Worm (Caenorhabditis elegans) whole organism, young adult: ENCODE data around the gene Y57A10A.27.

Experiments
- B0035.1 ChIP-seq: sonication (generic microtip); optimal IDR thresholded peaks from 2 replicates; lab custom pipeline; 2016; ENCODE audit warnings: missing genetic modification characterization, mild to moderate bottlenecking, missing compliant biosample characterization, missing genotype, missing genetic modification reagents
- B0261.1 ChIP-seq: sonication (generic microtip); optimal IDR thresholded peaks from 2 replicates; lab custom pipeline; 2016; ENCODE audit warnings: mild to moderate bottlenecking, missing genetic modification characterization, moderate library complexity, missing compliant biosample characterization
- D2030.7 ChIP-seq: fragments of 200-800 bp; sonication (Bioruptor generic); IDR thresholded peaks from 2 replicates; pipeline ENCODE4 v1.3.6; 2022; ENCODE audit warnings: missing genetic modification reagents, missing genetic modification characterization, missing compliant biosample characterization
- F10E7.11 ChIP-seq: sonication (generic microtip); optimal IDR thresholded peaks from 2 replicates; lab custom pipeline; 2017; ENCODE audit warnings: mild to moderate bottlenecking, missing genetic modification characterization, moderate library complexity, missing compliant biosample characterization
- F23B12.7 ChIP-seq: sonication (generic microtip); optimal IDR thresholded peaks from 2 replicates; lab custom pipeline; 2017; ENCODE audit warnings: missing genetic modification characterization, mild to moderate bottlenecking, missing compliant biosample characterization, antibody characterized with exemption, moderate library complexity; ENCODE audit not compliant: insufficient read depth
- F57A8.1 ChIP-seq: fragments of 200-800 bp; sonication (Bioruptor generic); optimal IDR thresholded peaks from 2 replicates; lab custom pipeline; 2018; ENCODE audit warnings: mild to moderate bottlenecking, missing genetic modification characterization, moderate library complexity, missing compliant biosample characterization
- Y67H2A.10 ChIP-seq: fragments of 200-800 bp; sonication (Bioruptor generic); conservative IDR thresholded peaks from 2 replicates; pipeline ENCODE4 v1.3.6; 2022; ENCODE audit warnings: missing genetic modification reagents, missing genetic modification characterization, missing compliant biosample characterization
- Y95B8A.8 ChIP-seq: fragments of 200-800 bp; sonication (Bioruptor generic); IDR thresholded peaks from 2 replicates; pipeline ENCODE4 v1.3.6; 2022; ENCODE audit warnings: missing genetic modification reagents, missing genetic modification characterization, missing compliant biosample characterization
- ama-1 ChIP-seq, 3 experiments: fragments of 150-350 bp in 1 of 3; sonication (generic microtip) in 2 of 3; optimal IDR thresholded peaks; 2 replicates each; lab custom pipeline; 2014 to 2018; ENCODE audit warnings: missing biosample characterization in 2 of 3, missing genetic modification characterization in 2 of 3, missing genetic modification reagents in 2 of 3
- aptf-2 ChIP-seq: fragments of 200-800 bp; sonication (Bioruptor generic); conservative IDR thresholded peaks from 2 replicates; pipeline ENCODE4 v1.3.6; 2022; ENCODE audit warnings: missing genetic modification reagents, missing genetic modification characterization, missing compliant biosample characterization
- attf-3 ChIP-seq: fragments of 200-800 bp; sonication (Bioruptor generic); conservative IDR thresholded peaks from 2 replicates; pipeline ENCODE4 v1.3.6; 2022; ENCODE audit warnings: missing genetic modification reagents, missing genetic modification characterization, missing compliant biosample characterization
- attf-5 ChIP-seq: fragments of 200-800 bp; sonication (Bioruptor generic); optimal IDR thresholded peaks from 2 replicates; lab custom pipeline; 2018; ENCODE audit warnings: mild to moderate bottlenecking, missing genetic modification characterization, missing compliant biosample characterization
- ceh-100 ChIP-seq: fragments of 200-800 bp; sonication (Bioruptor generic); IDR thresholded peaks from 2 replicates; pipeline ENCODE4 v1.3.6; 2022; ENCODE audit warnings: missing genetic modification reagents, missing genetic modification characterization, missing compliant biosample characterization
- ceh-27 ChIP-seq: fragments of 200-800 bp; sonication (Bioruptor generic); optimal IDR thresholded peaks from 2 replicates; lab custom pipeline; 2018; ENCODE audit warnings: mild to moderate bottlenecking, missing genetic modification characterization, moderate library complexity, missing compliant biosample characterization
- ceh-91 ChIP-seq: fragments of 200-800 bp; sonication (Bioruptor generic); IDR thresholded peaks from 2 replicates; pipeline ENCODE4 v1.3.6; 2022; ENCODE audit warnings: missing genetic modification reagents, missing genetic modification characterization, missing compliant biosample characterization
- dpl-1 ChIP-seq: fragments of 150-350 bp; optimal IDR thresholded peaks from 2 replicates; lab custom pipeline; 2014; ENCODE audit warnings: missing biosample characterization, missing genetic modification reagents, missing genetic modification characterization
- efl-1 ChIP-seq: fragments of 150-350 bp; optimal IDR thresholded peaks from 2 replicates; lab custom pipeline; 2014; ENCODE audit warnings: missing biosample characterization, missing genetic modification reagents, missing genetic modification characterization
- ekl-4 ChIP-seq: fragments of 200-800 bp; sonication (Bioruptor generic); IDR thresholded peaks from 2 replicates; pipeline ENCODE4 v1.3.6; 2022; ENCODE audit warnings: missing genetic modification reagents, missing genetic modification characterization, missing compliant biosample characterization
- fkh-3 ChIP-seq: sonication (generic microtip); optimal IDR thresholded peaks from 2 replicates; lab custom pipeline; 2016; ENCODE audit warnings: mild to moderate bottlenecking, missing genetic modification characterization, missing compliant biosample characterization
- him-1 ChIP-seq: sonication (generic microtip); optimal IDR thresholded peaks from 2 replicates; lab custom pipeline; 2016; ENCODE audit warnings: missing genotype, missing genetic modification reagents, missing genetic modification characterization, missing compliant biosample characterization
- lin-26 ChIP-seq: fragments of 200-800 bp; sonication (Bioruptor generic); IDR thresholded peaks from 2 replicates; pipeline ENCODE4 v1.3.6; 2022; ENCODE audit warnings: missing genetic modification reagents, missing genetic modification characterization, missing compliant biosample characterization
- lin-35 ChIP-seq, 3 experiments: fragments of 150-350 bp in 2 of 3; sonication (generic microtip) in 1 of 3; optimal IDR thresholded peaks; 2 replicates each; lab custom pipeline; 2014 to 2018; ENCODE audit warnings: missing biosample characterization in 3 of 3, missing genetic modification characterization in 3 of 3, missing genetic modification reagents in 3 of 3
- lsy-27 ChIP-seq: sonication (generic microtip); optimal IDR thresholded peaks from 2 replicates; lab custom pipeline; 2017; ENCODE audit warnings: missing genetic modification characterization, mild to moderate bottlenecking, missing compliant biosample characterization, antibody characterized with exemption, missing genotype, borderline replicate concordance; ENCODE audit not compliant: insufficient read depth
- mcd-1 ChIP-seq: fragments of 200-800 bp; sonication (Bioruptor generic); IDR thresholded peaks from 2 replicates; pipeline ENCODE4 v1.3.6; 2022; ENCODE audit warnings: missing genetic modification reagents, missing genetic modification characterization, missing compliant biosample characterization
- mel-28 ChIP-seq: sonication (generic microtip); optimal IDR thresholded peaks from 2 replicates; lab custom pipeline; 2016; ENCODE audit warnings: borderline replicate concordance, mild to moderate bottlenecking, missing genetic modification characterization, missing compliant biosample characterization
- mes-4 ChIP-seq: sonication (generic microtip); optimal IDR thresholded peaks from 2 replicates; lab custom pipeline; 2016; ENCODE audit warnings: missing genotype, missing genetic modification characterization, missing compliant biosample characterization
- nhr-90 ChIP-seq: sonication (generic microtip); optimal IDR thresholded peaks from 2 replicates; lab custom pipeline; 2016; ENCODE audit warnings: missing genotype, mild to moderate bottlenecking, missing genetic modification characterization, missing compliant biosample characterization
- pbrm-1 ChIP-seq: fragments of 200-800 bp; sonication (Bioruptor generic); IDR thresholded peaks from 2 replicates; pipeline ENCODE4 v1.3.6; 2022; ENCODE audit warnings: missing genetic modification reagents, missing genetic modification characterization, missing compliant biosample characterization
- sdz-38 ChIP-seq: sonication (generic microtip); optimal IDR thresholded peaks from 2 replicates; lab custom pipeline; 2016; ENCODE audit warnings: missing genotype, missing genetic modification characterization, missing compliant biosample characterization
- snpc-1.1 ChIP-seq: sonication (generic microtip); optimal IDR thresholded peaks from 2 replicates; lab custom pipeline; 2017; ENCODE audit warnings: missing genetic modification characterization, mild to moderate bottlenecking, missing compliant biosample characterization, antibody characterized with exemption, moderate library complexity, missing genotype, missing genetic modification reagents; ENCODE audit not compliant: insufficient read depth
- zfh-2 ChIP-seq: fragments of 200-800 bp; sonication (Bioruptor generic); conservative IDR thresholded peaks from 2 replicates; pipeline ENCODE4 v1.3.6; 2022; ENCODE audit warnings: missing genetic modification reagents, missing genetic modification characterization, missing compliant biosample characterization
- ztf-6 ChIP-seq: fragments of 200-800 bp; sonication (Bioruptor generic); IDR thresholded peaks from 2 replicates; pipeline ENCODE4 v1.3.6; 2022; ENCODE audit warnings: missing genetic modification reagents, missing genetic modification characterization, missing compliant biosample characterization

The Y57A10A.27 gene

DNA sequence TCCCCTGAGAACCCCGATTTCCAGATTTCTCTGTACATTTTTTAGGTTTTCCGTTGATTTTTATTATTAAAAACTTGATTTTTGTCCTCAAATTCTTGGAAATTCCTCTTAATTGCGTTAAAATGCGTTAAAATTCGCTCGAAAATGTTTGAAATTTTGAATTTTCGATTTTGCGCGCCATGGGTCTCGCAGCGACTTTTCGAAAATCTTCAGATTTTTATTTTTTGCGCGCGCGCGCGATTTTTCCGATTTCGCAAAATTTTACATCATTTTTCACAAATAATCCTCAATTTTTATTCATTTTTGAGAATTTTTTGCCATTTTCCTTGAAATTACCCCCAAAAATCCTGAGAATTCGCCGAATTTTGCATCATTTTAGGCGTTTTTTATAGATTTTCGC is 9.2 kb upstream of the Y57A10A.27 start (continued):
- TF ChIP-seq lin-26 (no peak), Y95B8A.8 (GFP tag; lab: Robert Waterston, UW) (peak; percentile 63; the same call in 1 of the 2 replicates), ceh-100 (GFP tag; lab: Robert Waterston, UW) (0 out of 2 replicates have a peak, but pooled peaks have one; percentile 24), ztf-6 (GFP tag; lab: Robert Waterston, UW) (no peak), ekl-4 (GFP tag; lab: Robert Waterston, UW) (0 out of 2 replicates have a peak, but pooled peaks have one; percentile 29), pbrm-1 (GFP tag; lab: Robert Waterston, UW) (no peak), nhr-90 (tag; lab: Kevin White, UChicago) (no peak), mcd-1 (GFP tag; lab: Robert Waterston, UW) (peak; percentile 54), fkh-3 (tag; lab: Kevin White, UChicago) (no peak), dpl-1 (peak; percentile 81), aptf-2 (no peak), ceh-27 (no peak), lin-35 (GFP tag; optimal IDR thresholded peaks at IDR 0.05; lab: Kevin White, UChicago) (peak in 1 of 3 experiments; percentile 68), F10E7.11 (no peak), ceh-91 (GFP tag; lab: Robert Waterston, UW) (peak; percentile 94), D2030.7 (GFP tag; lab: Robert Waterston, UW) (peak; percentile 92), B0035.1 (no peak), attf-3 (GFP tag; lab: Robert Waterston, UW) (peak; percentile 80)
- TF ChIP-seq, all 124 proteins: peak for 28

DNA sequence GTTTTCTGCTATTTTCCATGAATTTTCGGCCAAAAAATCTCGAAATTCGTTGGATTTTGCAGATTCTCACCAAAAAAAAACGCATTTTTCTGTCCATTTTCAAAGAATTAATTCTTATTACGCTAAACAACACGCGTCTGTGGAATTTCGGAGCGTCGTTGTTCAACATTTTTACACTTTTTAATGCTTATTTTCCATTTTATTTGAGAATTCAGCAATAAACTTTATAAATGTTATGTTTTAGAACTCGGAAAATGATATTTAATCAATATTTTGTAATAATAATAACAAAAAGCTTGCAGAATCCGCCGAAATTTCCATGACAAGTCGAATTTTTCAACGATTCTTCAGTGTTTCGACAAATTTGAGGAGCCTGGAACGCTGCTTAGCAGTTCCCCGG is 5.5 kb upstream of the Y57A10A.27 start, which contains the start of gene ife-5:
TSS of gene ife-5 (plus strand) at position 301 of the 400 bp plus-strand sequence.
- TF ChIP-seq attf-3 (GFP tag; lab: Robert Waterston, UW) (0 out of 2 replicates have a peak, but pooled peaks have one; percentile 17), ama-1 (optimal IDR thresholded peaks at IDR 0.05; lab: Kevin White, UChicago) (no peak), ama-1 (GFP tag; optimal IDR thresholded peaks at IDR 0.05; lab: Kevin White, UChicago) (no peak)

DNA sequence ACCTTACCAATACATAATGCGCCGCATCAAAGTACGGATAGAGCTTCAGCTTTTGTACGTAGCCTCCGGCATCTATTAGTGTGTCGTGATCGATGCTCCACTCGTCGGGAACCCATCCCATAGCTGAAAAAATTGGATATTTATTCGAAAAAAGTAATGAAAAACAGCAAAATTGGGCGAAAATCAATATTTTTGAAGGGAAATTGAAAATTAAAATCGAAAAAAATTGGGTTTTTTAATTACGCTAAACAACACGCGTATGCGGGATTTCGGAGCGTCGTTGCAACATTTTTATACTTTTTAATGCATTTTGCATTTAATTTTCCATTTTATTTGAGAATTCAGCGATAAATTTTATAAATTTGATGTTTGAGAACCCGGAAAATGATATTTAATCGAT is 4.4 kb upstream of the Y57A10A.27 start, which contains the start of the genes tric-1B.2 and Y57A10A.29:
TSS of gene tric-1B.2 (minus strand) at position 129 of the 400 bp plus-strand sequence.
TSS of gene Y57A10A.29 (plus strand) at position 303 of the 400 bp plus-strand sequence.
- TF ChIP-seq mes-4, result no peak
- no peak for TF ChIP-seq zfh-2 (GFP tag; lab: Robert Waterston, UW)
- no peak for TF ChIP-seq F23B12.7
- peak; percentile 90 for TF ChIP-seq attf-3 (GFP tag; lab: Robert Waterston, UW)
- TF ChIP-seq F57A8.1, result no peak
- no peak for TF ChIP-seq mel-28
- no peak for TF ChIP-seq snpc-1.1 (tag; lab: Kevin White, UChicago)
- TF ChIP-seq lsy-27 (tag; lab: Kevin White, UChicago), result no peak

DNA sequence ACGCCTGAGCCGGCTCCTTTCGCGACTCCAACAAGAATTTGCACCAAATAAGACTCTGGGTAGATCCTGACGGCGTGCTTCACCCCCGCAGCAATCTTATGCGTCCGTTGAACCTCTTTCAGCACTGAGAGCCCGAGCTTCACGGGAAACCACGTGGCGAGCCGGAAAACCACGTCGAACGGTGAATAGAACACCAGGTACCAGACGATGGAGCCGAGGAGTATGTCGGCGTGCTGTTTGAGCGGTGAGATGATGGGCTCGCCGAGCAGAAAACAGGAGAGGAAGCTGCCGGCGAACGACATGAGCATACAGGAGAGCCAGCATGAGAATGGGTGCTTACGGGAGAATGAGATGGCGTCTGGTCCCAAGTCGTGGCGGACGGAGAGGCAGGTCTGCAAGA is 3.8 kb upstream of the Y57A10A.27 start:
- TF ChIP-seq Y67H2A.10 (GFP tag; lab: Robert Waterston, UW) (no peak), attf-5 (no peak), zfh-2 (GFP tag; lab: Robert Waterston, UW) (peak; percentile 74), him-1 (no peak), B0261.1 (tag; lab: Kevin White, UChicago) (no peak), sdz-38 (tag; lab: Kevin White, UChicago) (no peak), efl-1 (no peak)
